Worm (Caenorhabditis elegans) whole organism, L4/young adult: ENCODE results near the gene nlf-1.

ENCODE experiments used
- W03F9.2 ChIP-seq: fragments of 150-350 bp; optimal IDR thresholded peaks from 2 replicates; lab custom pipeline; 2014; ENCODE audit warnings: missing biosample characterization, missing genetic modification characterization
- dao-5 ChIP-seq: sonication (generic microtip); optimal IDR thresholded peaks from 2 replicates; lab custom pipeline; 2016; ENCODE audit warnings: missing genotype, missing genetic modification characterization, moderate library complexity, missing compliant biosample characterization

- TF ChIP-seq W03F9.2 (tag; lab: Kevin White, UChicago): no peak
- no peak for TF ChIP-seq dao-5
These were observed 46.7 kb upstream of the nlf-1 start for ce11 chrX:1064064-1064463.
